Fruit fly (Drosophila melanogaster) whole organism, embryonic: ENCODE data around the gene Vha100-2.

Source experiments
- CG13287 ChIP-seq: fragments of 200-800 bp; sonication (Bioruptor generic); IDR thresholded peaks from 2 replicates; pipeline ENCODE4 v1.3.6; 2022; ENCODE audit warnings: missing biosample characterization, missing genetic modification characterization; ENCODE audit not compliant: partially characterized antibody
- Rx ChIP-seq: fragments of 200-800 bp; sonication (Bioruptor generic); IDR thresholded peaks from 2 replicates; pipeline ENCODE4 v1.3.6; 2022; ENCODE audit warnings: missing biosample characterization, missing genetic modification characterization
- en ChIP-seq: fragments of 200-800 bp; sonication (Bioruptor generic); optimal IDR thresholded peaks from 2 replicates; lab custom pipeline; 2016; ENCODE audit warnings: missing biosample characterization, missing genetic modification characterization
- jing ChIP-seq: fragments of 200-800 bp; sonication (Bioruptor generic); optimal IDR thresholded peaks from 2 replicates; lab custom pipeline; 2018; ENCODE audit warnings: missing biosample characterization, mild to moderate bottlenecking, missing genetic modification characterization

dm6 chr3R:18447146-18447773 is 48.3 kb upstream of the Vha100-2 start:
- no peak for TF ChIP-seq jing
- no peak for TF ChIP-seq CG13287 (GFP tag; lab: Robert Waterston, UW)
- TF ChIP-seq en (GFP tag; lab: Kevin White, UChicago), result no peak
- no peak for TF ChIP-seq Rx (GFP tag; lab: Robert Waterston, UW)
